Fruit fly (Drosophila melanogaster) whole organism, embryonic: Measurements from ENCODE around the gene Nin.

ENCODE experiments used
- CG10147 ChIP-seq: fragments of 200-800 bp; sonication (Bioruptor generic); optimal IDR thresholded peaks from 2 replicates; lab custom pipeline; 2019; ENCODE audit warnings: missing biosample characterization, mild to moderate bottlenecking, missing genetic modification characterization, moderate library complexity
- CG11093 ChIP-seq: fragments of 200-800 bp; sonication (Bioruptor generic); IDR thresholded peaks from 3 replicates; pipeline ENCODE4 v1.3.6; 2022; ENCODE audit warnings: missing biosample characterization, missing genetic modification characterization
- CG11247 ChIP-seq: fragments of 200-800 bp; sonication (Bioruptor generic); IDR thresholded peaks from 2 replicates; pipeline ENCODE4 v1.3.6; 2022; ENCODE audit warnings: missing biosample characterization, missing genetic modification characterization
- CG11723 ChIP-seq: fragments of 200-800 bp; sonication (Bioruptor generic); optimal IDR thresholded peaks from 2 replicates; lab custom pipeline; 2017; ENCODE audit warnings: missing biosample characterization, mild to moderate bottlenecking, missing genetic modification characterization
- CG14441 ChIP-seq: fragments of 200-800 bp; sonication (Bioruptor generic); IDR thresholded peaks from 2 replicates; pipeline ENCODE4 v1.3.6; 2022; ENCODE audit warnings: missing biosample characterization, missing genetic modification characterization
- CG15073 ChIP-seq: fragments of 200-800 bp; sonication (Bioruptor generic); optimal IDR thresholded peaks from 2 replicates; lab custom pipeline; 2016; ENCODE audit warnings: missing biosample characterization, missing genetic modification characterization
- CG15514 ChIP-seq: fragments of 200-800 bp; sonication (Bioruptor generic); optimal IDR thresholded peaks from 3 replicates; lab custom pipeline; 2017; ENCODE audit warnings: missing biosample characterization, missing genetic modification characterization, mild to moderate bottlenecking, moderate library complexity, missing genetic modification reagents
- CG16813 ChIP-seq: fragments of 200-800 bp; sonication (Bioruptor generic); IDR thresholded peaks from 3 replicates; pipeline ENCODE4 v1.3.6; 2022; ENCODE audit warnings: missing biosample characterization, missing genetic modification characterization; ENCODE audit not compliant: partially characterized antibody
- CG17802 ChIP-seq: fragments of 200-800 bp; sonication (Bioruptor generic); optimal IDR thresholded peaks from 2 replicates; lab custom pipeline; 2018; ENCODE audit warnings: missing biosample characterization, mild to moderate bottlenecking, missing genetic modification characterization, moderate library complexity
- CG17829 ChIP-seq: fragments of 200-800 bp; optimal IDR thresholded peaks from 2 replicates; lab custom pipeline; 2019; ENCODE audit warnings: missing biosample characterization, mild to moderate bottlenecking, missing genetic modification characterization, moderate library complexity
- CG1832 ChIP-seq: fragments of 200-800 bp; sonication (Bioruptor generic); optimal IDR thresholded peaks from 2 replicates; lab custom pipeline; 2017; ENCODE audit warnings: missing biosample characterization, mild to moderate bottlenecking, missing genetic modification characterization, inconsistent platforms
- CG2129 ChIP-seq: fragments of 200-800 bp; sonication (Bioruptor generic); IDR thresholded peaks from 2 replicates; pipeline ENCODE4 v1.3.6; 2022; ENCODE audit warnings: missing biosample characterization, missing genetic modification characterization; ENCODE audit not compliant: partially characterized antibody
- CG31365 ChIP-seq: fragments of 200-800 bp; sonication (Bioruptor generic); optimal IDR thresholded peaks from 2 replicates; lab custom pipeline; 2018; ENCODE audit warnings: missing biosample characterization, mild to moderate bottlenecking, missing genetic modification characterization
- CG3163 ChIP-seq: fragments of 200-800 bp; sonication (Bioruptor generic); optimal IDR thresholded peaks from 3 replicates; lab custom pipeline; 2016; ENCODE audit warnings: missing biosample characterization, missing genetic modification characterization
- CG3281 ChIP-seq: fragments of 200-800 bp; sonication (Bioruptor generic); optimal IDR thresholded peaks from 3 replicates; lab custom pipeline; 2017; ENCODE audit warnings: missing biosample characterization, mild to moderate bottlenecking, missing genetic modification characterization
- CG7372 ChIP-seq: fragments of 200-800 bp; sonication (Bioruptor generic); IDR thresholded peaks from 2 replicates; pipeline ENCODE4 v1.3.6; 2022; ENCODE audit warnings: missing biosample characterization, missing genetic modification characterization
- CG7928 ChIP-seq: fragments of 200-800 bp; sonication (Bioruptor generic); optimal IDR thresholded peaks from 2 replicates; lab custom pipeline; 2017; ENCODE audit warnings: missing biosample characterization, mild to moderate bottlenecking, missing genetic modification characterization
- Dll ChIP-seq: fragments of 200-800 bp; sonication (Bioruptor generic); IDR thresholded peaks from 4 replicates; pipeline ENCODE4 v1.3.6; 2022; ENCODE audit warnings: missing biosample characterization, missing genetic modification characterization; ENCODE audit not compliant: partially characterized antibody
- Fer1 ChIP-seq: fragments of 200-800 bp; sonication (Bioruptor generic); optimal IDR thresholded peaks from 2 replicates; lab custom pipeline; 2017; ENCODE audit warnings: missing biosample characterization, mild to moderate bottlenecking, missing genetic modification characterization
- Fer2 ChIP-seq: fragments of 200-800 bp; sonication (Bioruptor generic); optimal IDR thresholded peaks from 2 replicates; lab custom pipeline; 2018; ENCODE audit warnings: missing biosample characterization, mild to moderate bottlenecking, missing genetic modification characterization, moderate library complexity
- HLH4C ChIP-seq: fragments of 200-800 bp; sonication (Bioruptor generic); IDR thresholded peaks from 3 replicates; pipeline ENCODE4 v1.3.6; 2022; ENCODE audit warnings: missing biosample characterization, missing genetic modification characterization; ENCODE audit not compliant: partially characterized antibody
- Hmx ChIP-seq: fragments of 200-800 bp; sonication (Bioruptor generic); optimal IDR thresholded peaks from 2 replicates; lab custom pipeline; 2016; ENCODE audit warnings: missing biosample characterization, missing genetic modification characterization
- Hr78 ChIP-seq, 2 experiments: fragments of 200-800 bp in 1 of 2; fragments of >200 bp in 1 of 2; sonication (Bioruptor generic) in 1 of 2; optimal IDR thresholded peaks; 2 replicates each; lab custom pipeline; 2017 to 2019; ENCODE audit warnings: missing biosample characterization in 2 of 2, missing genetic modification characterization in 2 of 2, mild to moderate bottlenecking in 1 of 2, moderate library complexity in 1 of 2
- MESR4 ChIP-seq: fragments of 200-800 bp; sonication (Bioruptor generic); optimal IDR thresholded peaks from 2 replicates; lab custom pipeline; 2018; ENCODE audit warnings: missing biosample characterization, mild to moderate bottlenecking, missing genetic modification characterization, moderate library complexity
- Oli ChIP-seq: fragments of 200-800 bp; sonication (Bioruptor generic); optimal IDR thresholded peaks from 2 replicates; lab custom pipeline; 2018; ENCODE audit warnings: missing biosample characterization, mild to moderate bottlenecking, missing genetic modification characterization, moderate library complexity
- Ptx1 ChIP-seq: fragments of 200-800 bp; sonication (Bioruptor generic); IDR thresholded peaks from 2 replicates; pipeline ENCODE4 v1.3.6; 2022; ENCODE audit warnings: missing biosample characterization, missing genetic modification characterization
- Sin3A ChIP-seq: fragments of >200 bp; optimal IDR thresholded peaks from 2 replicates; lab custom pipeline; 2018
- Sox102F ChIP-seq: fragments of 200-800 bp; sonication (Bioruptor generic); optimal IDR thresholded peaks from 2 replicates; lab custom pipeline; 2018; ENCODE audit warnings: missing biosample characterization, mild to moderate bottlenecking, missing genetic modification characterization, moderate library complexity
- YL-1 ChIP-seq: fragments of 200-800 bp; sonication (Bioruptor generic); optimal IDR thresholded peaks from 3 replicates; lab custom pipeline; 2017; ENCODE audit warnings: missing biosample characterization, mild to moderate bottlenecking, missing genetic modification characterization
- crc ChIP-seq: fragments of 200-800 bp; sonication (Bioruptor generic); optimal IDR thresholded peaks from 2 replicates; lab custom pipeline; 2016; ENCODE audit warnings: missing biosample characterization, missing genetic modification characterization
- exex ChIP-seq: fragments of 200-800 bp; sonication (Bioruptor generic); optimal IDR thresholded peaks from 4 replicates; lab custom pipeline; 2018; ENCODE audit warnings: missing biosample characterization, mild to moderate bottlenecking, missing genetic modification characterization, moderate library complexity
- fd96Cb ChIP-seq: fragments of 200-800 bp; sonication (Bioruptor generic); optimal IDR thresholded peaks from 2 replicates; lab custom pipeline; 2018; ENCODE audit warnings: missing biosample characterization, mild to moderate bottlenecking, missing genetic modification characterization, moderate library complexity
- fru ChIP-seq: fragments of >200 bp; optimal IDR thresholded peaks from 2 replicates; lab custom pipeline; 2017
- gce ChIP-seq: fragments of 200-800 bp; sonication (Bioruptor generic); IDR thresholded peaks from 3 replicates; pipeline ENCODE4 v1.3.6; 2022; ENCODE audit warnings: missing biosample characterization, missing genetic modification characterization
- hbn ChIP-seq: fragments of 200-800 bp; sonication (Bioruptor generic); IDR thresholded peaks from 2 replicates; pipeline ENCODE4 v1.3.6; 2022; ENCODE audit warnings: missing biosample characterization, missing genetic modification characterization; ENCODE audit not compliant: partially characterized antibody
- ken ChIP-seq: fragments of 200-800 bp; sonication (Bioruptor generic); IDR thresholded peaks from 3 replicates; pipeline ENCODE4 v1.3.6; 2022; ENCODE audit warnings: missing biosample characterization, missing genetic modification characterization
- kni ChIP-seq: fragments of 200-800 bp; sonication (Bioruptor generic); optimal IDR thresholded peaks from 3 replicates; lab custom pipeline; 2017; ENCODE audit warnings: mild to moderate bottlenecking, missing biosample characterization, missing genetic modification reagents, missing genetic modification characterization
- knrl ChIP-seq: fragments of 200-800 bp; sonication (Bioruptor generic); IDR thresholded peaks from 3 replicates; pipeline ENCODE4 v1.3.6; 2022; ENCODE audit warnings: missing biosample characterization, missing genetic modification characterization; ENCODE audit not compliant: partially characterized antibody
- mirr ChIP-seq: fragments of 200-800 bp; sonication (Bioruptor generic); optimal IDR thresholded peaks from 3 replicates; lab custom pipeline; 2018; ENCODE audit warnings: missing biosample characterization, mild to moderate bottlenecking, missing genetic modification characterization
- pan ChIP-seq, 4 experiments: fragments of >200 bp in 3 of 4; fragments of 200-800 bp in 1 of 4; sonication (Bioruptor generic) in 1 of 4; optimal IDR thresholded peaks in 3 of 4; IDR thresholded peaks in 1 of 4; 2 replicates each; pipeline versions ENCODE4 v1.3.6 to Lab custom; 2017 to 2022; ENCODE audit warnings: missing biosample characterization in 2 of 4, missing genetic modification characterization in 2 of 4, mixed read lengths in 1 of 4
- row ChIP-seq: fragments of 200-800 bp; sonication (Bioruptor generic); IDR thresholded peaks from 3 replicates; pipeline ENCODE4 v1.3.6; 2022; ENCODE audit warnings: missing biosample characterization, missing genetic modification characterization
- sisA ChIP-seq: fragments of 200-800 bp; sonication (Bioruptor generic); IDR thresholded peaks from 2 replicates; pipeline ENCODE4 v1.3.6; 2022; ENCODE audit warnings: missing biosample characterization, missing genetic modification characterization
- trem ChIP-seq: fragments of 200-800 bp; optimal IDR thresholded peaks from 3 replicates; lab custom pipeline; 2019; ENCODE audit warnings: missing biosample characterization, mild to moderate bottlenecking, missing genetic modification characterization, moderate library complexity
- tup ChIP-seq: fragments of 200-800 bp; sonication (Bioruptor generic); optimal IDR thresholded peaks from 2 replicates; lab custom pipeline; 2016; ENCODE audit warnings: missing biosample characterization, mild to moderate bottlenecking, missing genetic modification characterization, moderate library complexity
- zfh1 ChIP-seq: fragments of 200-800 bp; sonication (Bioruptor generic); IDR thresholded peaks from 3 replicates; pipeline ENCODE4 v1.3.6; 2022; ENCODE audit warnings: missing biosample characterization, missing genetic modification characterization

Gene Nin

DNA sequence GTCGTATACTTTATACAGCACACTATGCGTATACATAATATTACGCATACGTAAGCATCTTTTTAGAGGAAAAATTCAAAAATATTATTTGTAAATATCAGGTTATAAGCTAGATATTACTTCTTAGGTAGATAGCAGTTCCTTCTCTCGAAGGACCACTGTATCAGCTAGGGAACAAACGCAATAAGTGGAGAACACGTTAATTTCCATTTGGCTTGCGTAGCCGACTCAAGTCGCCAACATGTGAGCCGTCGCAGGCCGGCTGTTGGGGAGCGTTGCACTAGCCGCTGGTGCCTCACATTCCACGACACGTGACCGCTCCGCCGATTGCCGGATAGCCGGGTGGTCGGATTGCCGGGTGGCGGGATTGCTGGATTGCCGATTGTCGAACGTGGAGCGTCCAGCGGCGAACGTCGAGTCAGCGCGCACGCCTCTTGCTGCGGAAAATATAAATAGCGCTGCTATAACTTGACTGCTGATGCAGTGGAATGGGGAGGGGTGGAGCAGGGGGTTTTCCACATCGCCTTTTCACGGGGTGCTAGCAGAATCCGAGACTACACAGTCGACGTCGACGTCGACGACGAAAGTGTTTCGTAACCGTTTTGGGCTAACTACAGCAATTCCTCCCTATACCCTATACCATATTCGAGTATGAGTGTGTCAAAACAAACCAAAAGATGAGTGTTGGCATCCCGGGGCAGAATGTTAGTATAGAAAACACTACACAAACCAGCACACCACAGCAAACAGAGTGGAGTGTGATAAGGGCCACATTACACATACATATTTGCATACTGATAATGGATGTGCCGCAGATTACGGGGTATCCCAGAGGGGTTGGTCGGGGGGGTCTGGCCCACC lies 24.9 kb upstream of the Nin start (continued):
- no peak for TF ChIP-seq CG16813 (GFP tag; lab: Robert Waterston, UW)
- no peak for TF ChIP-seq CG11247 (GFP tag; lab: Robert Waterston, UW)
- TF ChIP-seq HLH4C (GFP tag; lab: Robert Waterston, UW) = no peak
- TF ChIP-seq YL-1 (GFP tag; lab: Kevin White, UChicago) = no peak
- TF ChIP-seq Hr78 (GFP tag; optimal IDR thresholded peaks at IDR 0.05; lab: Kevin White, UChicago) = no peak
- TF ChIP-seq Fer1 (GFP tag; lab: Kevin White, UChicago) = peak; percentile 19
- no peak for TF ChIP-seq CG15073 (GFP tag; lab: Kevin White, UChicago)
- no peak for TF ChIP-seq fru
- no peak for TF ChIP-seq CG2129
- TF ChIP-seq CG15514 (GFP tag; lab: Kevin White, UChicago) = peak; percentile 1
- TF ChIP-seq pan (optimal IDR thresholded peaks at IDR 0.05; lab: Kevin White, UChicago) = no peak
- TF ChIP-seq pan (GFP tag; optimal IDR thresholded peaks at IDR 0.05 in 1 of 2, IDR thresholded peaks at IDR 0.05 in 1 of 2) = no peak
- no peak for TF ChIP-seq CG17829 (tag; lab: Kevin White, UChicago)
- TF ChIP-seq Sin3A (lab: Kevin White, UChicago) = no peak
- TF ChIP-seq ken = no peak
- TF ChIP-seq Oli (tag; lab: Kevin White, UChicago) = no peak

DNA sequence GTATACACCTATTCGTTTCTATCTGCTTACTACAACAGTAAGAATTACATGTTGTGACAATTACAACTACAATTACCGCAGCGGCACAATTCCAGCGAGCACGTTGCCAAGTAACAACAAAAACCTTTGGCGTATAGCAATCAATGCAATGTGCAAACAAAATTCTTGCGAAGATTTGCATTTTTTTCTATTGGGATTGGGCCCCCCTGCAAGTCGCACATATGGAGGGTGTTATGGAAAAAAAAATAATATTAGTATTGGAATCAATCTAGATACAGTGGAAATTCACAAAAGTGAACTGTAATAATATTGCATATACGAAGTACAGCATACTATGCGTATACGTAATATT lies 24.3 kb upstream of the Nin start:
- no peak for TF ChIP-seq tup
- 0 out of 3 replicates have a peak, but pooled peaks have one; percentile 17 for TF ChIP-seq zfh1 (GFP tag; lab: Robert Waterston, UW)
- TF ChIP-seq, all 482 proteins: peak for 1

DNA sequence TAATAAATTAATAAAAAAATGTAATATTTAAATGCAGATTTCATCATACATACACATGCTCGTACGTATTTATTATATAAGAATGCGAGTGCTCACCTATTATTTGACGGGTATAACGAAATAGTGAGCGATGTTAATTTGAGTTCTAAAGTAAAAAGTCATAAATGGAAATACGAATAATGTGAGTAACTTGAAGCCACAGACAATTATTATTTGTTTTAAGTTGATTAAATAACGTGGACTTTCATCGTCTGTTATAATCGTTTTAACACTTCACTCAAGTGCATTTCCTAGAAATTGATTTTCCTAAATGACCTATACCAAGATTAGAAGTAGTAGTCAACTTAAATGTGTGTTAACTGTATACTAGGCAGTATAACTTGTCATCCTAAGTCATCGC lies 23.9 kb upstream of the Nin start:
- TF ChIP-seq CG10147 (GFP tag; lab: Kevin White, UChicago) = no peak
- TF ChIP-seq CG14441 (GFP tag; lab: Robert Waterston, UW) = no peak
- no peak for TF ChIP-seq CG3163 (GFP tag; lab: Kevin White, UChicago)
- no peak for TF ChIP-seq CG7928 (GFP tag; lab: Kevin White, UChicago)
- no peak for TF ChIP-seq CG7372 (GFP tag; lab: Robert Waterston, UW)
- no peak for TF ChIP-seq CG17802 (tag; lab: Kevin White, UChicago)
- no peak for TF ChIP-seq mirr
- TF ChIP-seq trem (tag; lab: Kevin White, UChicago) = no peak
- TF ChIP-seq kni (GFP tag; lab: Kevin White, UChicago) = no peak
- no peak for TF ChIP-seq Dll (GFP tag; lab: Robert Waterston, UW)
- no peak for TF ChIP-seq Hmx (GFP tag; lab: Kevin White, UChicago)
- TF ChIP-seq CG3281 (GFP tag; lab: Kevin White, UChicago) = no peak
- peak; percentile 27 for TF ChIP-seq Sox102F (GFP tag; lab: Kevin White, UChicago)
- no peak for TF ChIP-seq gce (GFP tag; lab: Robert Waterston, UW)
- TF ChIP-seq Fer2 (tag; lab: Kevin White, UChicago) = no peak
- TF ChIP-seq ken = 0 out of 3 replicates have a peak, but pooled peaks have one; percentile 14
- no peak for TF ChIP-seq CG1832
- TF ChIP-seq crc (GFP tag; lab: Kevin White, UChicago) = no peak
- no peak for TF ChIP-seq fd96Cb (tag; lab: Kevin White, UChicago)
- peak; percentile 17; the same call in 1 of the 2 replicates for TF ChIP-seq Ptx1 (GFP tag; lab: Robert Waterston, UW)
- no peak for TF ChIP-seq CG11723 (GFP tag; lab: Kevin White, UChicago)
- TF ChIP-seq row (GFP tag; lab: Robert Waterston, UW) = peak; percentile 27; the same call in 2 of the 3 replicates
- TF ChIP-seq sisA (GFP tag; lab: Robert Waterston, UW) = no peak
- no peak for TF ChIP-seq exex (tag; lab: Kevin White, UChicago)
- no peak for TF ChIP-seq MESR4
- TF ChIP-seq CG31365 (tag; lab: Kevin White, UChicago) = no peak
- TF ChIP-seq knrl (GFP tag; lab: Robert Waterston, UW) = no peak
- TF ChIP-seq pan (optimal IDR thresholded peaks at IDR 0.05; lab: Kevin White, UChicago) = no peak
- TF ChIP-seq pan (GFP tag; optimal IDR thresholded peaks at IDR 0.05 in 1 of 2, IDR thresholded peaks at IDR 0.05 in 1 of 2) = no peak
- no peak for TF ChIP-seq CG11093 (GFP tag; lab: Robert Waterston, UW)
- TF ChIP-seq hbn = no peak
